Worm (Caenorhabditis elegans): ENCODE measurements around the gene stau-1.

DNA sequence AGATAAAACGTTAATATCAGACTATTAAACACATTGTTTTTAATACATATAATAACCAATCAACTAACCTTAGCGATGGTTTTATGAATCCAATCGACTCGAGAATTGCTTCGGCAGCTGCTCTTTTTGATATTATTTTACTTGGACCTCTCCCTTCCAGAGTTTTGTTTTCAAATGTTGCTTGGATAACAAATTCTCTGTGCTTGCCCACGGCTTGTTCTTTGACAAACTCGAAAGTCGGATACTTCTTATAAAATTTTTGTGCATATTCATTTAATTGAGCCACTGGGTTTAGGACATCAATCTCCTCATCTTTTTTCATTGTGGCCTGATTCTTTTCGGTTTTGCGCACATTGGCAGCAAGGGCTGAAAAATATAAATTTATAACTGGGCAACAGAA is 10.1 kb downstream of the stau-1 start, which contains the start of gene F55A4.3:
- TF ChIP-seq sptf-1 (tag; optimal IDR thresholded peaks at IDR 0.05) = no peak
- no peak for TF ChIP-seq egl-27 (tag; optimal IDR thresholded peaks at IDR 0.05)
- TF ChIP-seq dpl-1 (GFP tag; optimal IDR thresholded peaks at IDR 0.05) = no peak
- no peak for TF ChIP-seq unc-62 (GFP tag; optimal IDR thresholded peaks at IDR 0.05)
- no peak for TF ChIP-seq ama-1 (optimal IDR thresholded peaks at IDR 0.05)
- no peak for TF ChIP-seq nhr-28 (tag; optimal IDR thresholded peaks at IDR 0.05)
- TF ChIP-seq elt-2 (tag; optimal IDR thresholded peaks at IDR 0.05) = no peak
- no peak for TF ChIP-seq sup-37 (GFP tag; optimal IDR thresholded peaks at IDR 0.05)
- TF ChIP-seq lin-15B (tag; optimal IDR thresholded peaks at IDR 0.05) = no peak
- TF ChIP-seq nhr-237 (tag; optimal IDR thresholded peaks at IDR 0.05) = no peak
- TF ChIP-seq xbp-1 (tag; optimal IDR thresholded peaks at IDR 0.05) = no peak
- no peak for TF ChIP-seq lin-13 (GFP tag; optimal IDR thresholded peaks at IDR 0.05)
- no peak for TF ChIP-seq lsy-2 (tag; optimal IDR thresholded peaks at IDR 0.05)
